Worm (Caenorhabditis elegans) whole organism, midembryonic: ENCODE measurements around the gene T16G12.7.
"Not testable (repeated sequence)": the region's sequence is repeated elsewhere in the genome, so short reads cannot be mapped to it uniquely, and the experiment has no call there.

Experiments used
- T22C8.4 ChIP-seq: fragments of 200-800 bp; sonication (Bioruptor generic); IDR thresholded peaks from 2 replicates; pipeline ENCODE4 v1.3.6; 2022; ENCODE audit warnings: missing genetic modification characterization, missing compliant biosample characterization
- cog-1 ChIP-seq: sonication (generic microtip); optimal IDR thresholded peaks from 2 replicates; lab custom pipeline; 2016; ENCODE audit warnings: missing genetic modification characterization, missing compliant biosample characterization
- flt-1 ChIP-seq: fragments of 200-800 bp; sonication (Bioruptor generic); IDR thresholded peaks from 2 replicates; pipeline ENCODE4 v1.3.6; 2022; ENCODE audit warnings: missing genetic modification characterization, missing compliant biosample characterization
- klf-2 ChIP-seq: fragments of 200-800 bp; sonication (Bioruptor generic); conservative IDR thresholded peaks from 2 replicates; pipeline ENCODE4 v1.3.6; 2022; ENCODE audit warnings: missing genetic modification reagents, missing genetic modification characterization, missing compliant biosample characterization
- med-1 ChIP-seq: sonication (generic microtip); optimal IDR thresholded peaks from 2 replicates; lab custom pipeline; 2017; ENCODE audit warnings: missing genetic modification characterization, mild to moderate bottlenecking, missing compliant biosample characterization, antibody characterized with exemption, missing genetic modification reagents; ENCODE audit not compliant: insufficient read depth
- ref-1 ChIP-seq: fragments of 200-800 bp; sonication (Bioruptor generic); conservative IDR thresholded peaks from 2 replicates; pipeline ENCODE4 v1.3.6; 2022; ENCODE audit warnings: missing genetic modification reagents, missing genetic modification characterization, missing compliant biosample characterization
- tab-1 ChIP-seq: fragments of 200-800 bp; sonication (Bioruptor generic); IDR thresholded peaks from 2 replicates; pipeline ENCODE4 v1.3.6; 2022; ENCODE audit warnings: missing genetic modification characterization, missing compliant biosample characterization
- ztf-23 ChIP-seq: fragments of 200-800 bp; sonication (Bioruptor generic); IDR thresholded peaks from 2 replicates; pipeline ENCODE4 v1.3.6; 2022; ENCODE audit warnings: missing genetic modification reagents, missing genetic modification characterization, missing compliant biosample characterization
- ztf-29 ChIP-seq: fragments of 200-800 bp; sonication (Bioruptor generic); IDR thresholded peaks from 2 replicates; pipeline ENCODE4 v1.3.6; 2022; ENCODE audit warnings: missing genetic modification reagents, missing genetic modification characterization, missing compliant biosample characterization

T16G12.7 gene

ce11 chrIII:10069278-10069677, 29.4 kb upstream of the T16G12.7 start, which contains the start of gene T16G12.6:
T16G12.6 (plus strand) TSS chrIII:10069578.
- TF ChIP-seq ztf-29 (no peak), flt-1 (GFP tag; lab: Robert Waterston, UW) (no peak), ztf-23 (GFP tag; lab: Robert Waterston, UW) (no peak), tab-1 (GFP tag; lab: Robert Waterston, UW) (no peak), ref-1 (GFP tag; lab: Robert Waterston, UW) (no peak), med-1 (no peak), cog-1 (tag; lab: Kevin White, UChicago) (no peak), klf-2 (GFP tag; lab: Robert Waterston, UW) (no peak)

ce11 chrIII:10064140-10064539, 24.2 kb upstream of the T16G12.7 start, which contains the start of gene ekl-6:
ekl-6 (plus strand) TSS chrIII:10064404.
- TF ChIP-seq cog-1 (tag; lab: Kevin White, UChicago): peak; percentile 37
- TF ChIP-seq med-1: no peak
- peak; percentile 71 for TF ChIP-seq flt-1 (GFP tag; lab: Robert Waterston, UW)
- TF ChIP-seq tab-1 (GFP tag; lab: Robert Waterston, UW): no peak
- TF ChIP-seq T22C8.4 (GFP tag; lab: Robert Waterston, UW): peak; percentile 10; the same call in 1 of the 2 replicates

ce11 chrIII:10060573-10060972, 20.7 kb upstream of the T16G12.7 start, which contains the start of gene T16G12.13:
T16G12.13 (plus strand) TSS chrIII:10060865.
- TF ChIP-seq tab-1 (GFP tag; lab: Robert Waterston, UW) (no peak), ztf-29 (no peak), flt-1 (GFP tag; lab: Robert Waterston, UW) (no peak), T22C8.4 (GFP tag; lab: Robert Waterston, UW) (no peak), klf-2 (GFP tag; lab: Robert Waterston, UW) (no peak), cog-1 (tag; lab: Kevin White, UChicago) (no peak), ztf-23 (GFP tag; lab: Robert Waterston, UW) (no peak), ref-1 (GFP tag; lab: Robert Waterston, UW) (no peak), med-1 (no peak)

ce11 chrIII:10059002-10059401, 19.1 kb upstream of the T16G12.7 start, which contains the start of gene T16G12.8:
T16G12.8 (plus strand) TSS chrIII:10059302.
- TF ChIP-seq med-1 (no peak), ztf-29 (no peak), flt-1 (GFP tag; lab: Robert Waterston, UW) (no peak), cog-1 (tag; lab: Kevin White, UChicago) (no peak), tab-1 (GFP tag; lab: Robert Waterston, UW) (no peak), ref-1 (GFP tag; lab: Robert Waterston, UW) (no peak), T22C8.4 (GFP tag; lab: Robert Waterston, UW) (no peak), klf-2 (GFP tag; lab: Robert Waterston, UW) (no peak), ztf-23 (GFP tag; lab: Robert Waterston, UW) (no peak)

ce11 chrIII:10057518-10057917, 17.6 kb upstream of the T16G12.7 start, which contains the start of gene T16G12.4:
T16G12.4 (plus strand) TSS chrIII:10057818.
- no peak for TF ChIP-seq ztf-23 (GFP tag; lab: Robert Waterston, UW)
- no peak for TF ChIP-seq ztf-29
- TF ChIP-seq tab-1 (GFP tag; lab: Robert Waterston, UW): no peak
- TF ChIP-seq klf-2 (GFP tag; lab: Robert Waterston, UW): no peak
- TF ChIP-seq ref-1 (GFP tag; lab: Robert Waterston, UW): no peak
- TF ChIP-seq T22C8.4 (GFP tag; lab: Robert Waterston, UW): no peak

ce11 chrIII:10056033-10056432, 16.1 kb upstream of the T16G12.7 start, which contains the start of gene T16G12.10:
T16G12.10 (minus strand) TSS chrIII:10056133.
- TF ChIP-seq ref-1 (GFP tag; lab: Robert Waterston, UW) (no peak), flt-1 (GFP tag; lab: Robert Waterston, UW) (no peak), tab-1 (GFP tag; lab: Robert Waterston, UW) (no peak), klf-2 (GFP tag; lab: Robert Waterston, UW) (no peak), med-1 (no peak), ztf-23 (GFP tag; lab: Robert Waterston, UW) (no peak), cog-1 (tag; lab: Kevin White, UChicago) (no peak), T22C8.4 (GFP tag; lab: Robert Waterston, UW) (no peak), ztf-29 (no peak)

- TF ChIP-seq cog-1 (tag; lab: Kevin White, UChicago); med-1; ref-1 (GFP tag; lab: Robert Waterston, UW): not testable (repeated sequence)
Measured at ce11 chrIII:10053312-10053711, 13.4 kb upstream of the T16G12.7 start, which contains the start of gene T16G12.12. T16G12.12 (plus strand) TSS chrIII:10053612.

ce11 chrIII:10050321-10050720, 10.4 kb upstream of the T16G12.7 start, which contains the start of gene T16G12.3:
T16G12.3 (plus strand) TSS chrIII:10050621.
- TF ChIP-seq klf-2 (GFP tag; lab: Robert Waterston, UW); med-1; tab-1 (GFP tag; lab: Robert Waterston, UW): not testable (repeated sequence)

ce11 chrIII:10049682-10050081, 9.8 kb upstream of the T16G12.7 start, which contains the start of gene T16G12.1:
T16G12.1 (minus strand) TSS chrIII:10049857.
- TF ChIP-seq med-1 (no peak), ztf-29 (no peak), ztf-23 (GFP tag; lab: Robert Waterston, UW) (no peak), tab-1 (GFP tag; lab: Robert Waterston, UW) (no peak), cog-1 (tag; lab: Kevin White, UChicago) (no peak), flt-1 (GFP tag; lab: Robert Waterston, UW) (no peak), klf-2 (GFP tag; lab: Robert Waterston, UW) (no peak), T22C8.4 (GFP tag; lab: Robert Waterston, UW) (no peak), ref-1 (GFP tag; lab: Robert Waterston, UW) (no peak)

- no peak for TF ChIP-seq ztf-29
- TF ChIP-seq cog-1 (tag; lab: Kevin White, UChicago): no peak
- TF ChIP-seq klf-2 (GFP tag; lab: Robert Waterston, UW): no peak
- TF ChIP-seq flt-1 (GFP tag; lab: Robert Waterston, UW): no peak
Measured at ce11 chrIII:10037150-10037549, 2.8 kb downstream of the T16G12.7 start, which contains the start of gene M04D8.7. M04D8.7 (plus strand) TSS chrIII:10037450.
